Worm (Caenorhabditis elegans) whole organism, L2 larva: ENCODE measurements around the gene npr-1.

Experiments used
- Y55F3AM.14 ChIP-seq: fragments of 200-800 bp; sonication (Bioruptor generic); optimal IDR thresholded peaks from 2 replicates; lab custom pipeline; 2018; ENCODE audit warnings: mild to moderate bottlenecking, missing genetic modification characterization, missing compliant biosample characterization
- ceh-82 ChIP-seq: fragments of 150-350 bp; optimal IDR thresholded peaks from 2 replicates; lab custom pipeline; 2014; ENCODE audit warnings: missing biosample characterization, missing genetic modification characterization
- lin-39 ChIP-seq: fragments of 150-350 bp; optimal IDR thresholded peaks from 2 replicates; lab custom pipeline; 2014; ENCODE audit warnings: missing biosample characterization, missing genetic modification reagents, missing genetic modification characterization
- lsy-2 ChIP-seq, 2 experiments: fragments of 150-350 bp in 1 of 2; sonication (generic microtip) in 1 of 2; optimal IDR thresholded peaks; 2 replicates each; lab custom pipeline; 2014 to 2017; ENCODE audit warnings: missing biosample characterization in 2 of 2, missing genetic modification characterization in 2 of 2
- nhr-11 ChIP-seq: fragments of 150-350 bp; optimal IDR thresholded peaks from 2 replicates; lab custom pipeline; 2014; ENCODE audit warnings: missing biosample characterization, missing genetic modification characterization
- nhr-6 ChIP-seq: fragments of 150-350 bp; optimal IDR thresholded peaks from 2 replicates; lab custom pipeline; 2014; ENCODE audit warnings: missing biosample characterization, missing genetic modification characterization
- peb-1 ChIP-seq: fragments of 150-350 bp; optimal IDR thresholded peaks from 2 replicates; lab custom pipeline; 2014; ENCODE audit warnings: missing biosample characterization, missing genetic modification characterization
- unc-62 ChIP-seq: fragments of 150-350 bp; optimal IDR thresholded peaks from 2 replicates; lab custom pipeline; 2014; ENCODE audit warnings: missing biosample characterization, missing genetic modification reagents, missing genetic modification characterization

ce11 chrX:4813115-4813732 is 43.4 kb upstream of the npr-1 start:
- TF ChIP-seq nhr-11: no peak
- TF ChIP-seq unc-62 (GFP tag; lab: Kevin White, UChicago): no peak
- TF ChIP-seq lsy-2 (tag; optimal IDR thresholded peaks at IDR 0.05; lab: Kevin White, UChicago): no peak
- no peak for TF ChIP-seq nhr-6 (tag; lab: Kevin White, UChicago)
- TF ChIP-seq peb-1: no peak
- TF ChIP-seq Y55F3AM.14 (GFP tag; lab: Kevin White, UChicago): peak; percentile 38
- no peak for TF ChIP-seq ceh-82 (tag; lab: Kevin White, UChicago)
- TF ChIP-seq lin-39: no peak
